Comparison of ENCODE assay signal across 1 fruit fly cellular context in genomic region chrX:15886411-15887246, dm6.
TF ChIP-seq lines count a peak whose summit lies in the region.

No protein-coding gene starts in this region.

TF ChIP-seq in whole organism, embryonic, 481 proteins besides CTCF, POLR2A, EP300 and RAD21 (continued from another document and continues in another):
- TF ChIP-seq bowl (GFP tag; IDR thresholded peaks at IDR 0.05; lab: Robert Waterston, UW): no peak
- TF ChIP-seq dmrt99B (tag; optimal IDR thresholded peaks at IDR 0.05; lab: Kevin White, UChicago): no peak
- no peak for TF ChIP-seq bigmax (GFP tag; optimal IDR thresholded peaks at IDR 0.05; lab: Kevin White, UChicago)
- no peak for TF ChIP-seq CG17568 (GFP tag; optimal IDR thresholded peaks at IDR 0.05; lab: Kevin White, UChicago)
- no peak for TF ChIP-seq E2f1 (GFP tag; IDR thresholded peaks at IDR 0.05; lab: Robert Waterston, UW)
- no peak for TF ChIP-seq D19A (tag; optimal IDR thresholded peaks at IDR 0.05; lab: Kevin White, UChicago)
- TF ChIP-seq btn (GFP tag; optimal IDR thresholded peaks at IDR 0.05; lab: Kevin White, UChicago): no peak
- no peak for TF ChIP-seq CG4617 (GFP tag; optimal IDR thresholded peaks at IDR 0.05; lab: Kevin White, UChicago; ENCODE audit: borderline replicate concordance)
- no peak for TF ChIP-seq CG9727 (GFP tag; optimal IDR thresholded peaks at IDR 0.05; lab: Kevin White, UChicago)
- TF ChIP-seq eyg (GFP tag; optimal IDR thresholded peaks at IDR 0.05; lab: Kevin White, UChicago): no peak
- TF ChIP-seq CG18476 (GFP tag; optimal IDR thresholded peaks at IDR 0.05; lab: Kevin White, UChicago): no peak
- no peak for TF ChIP-seq Abd-B (GFP tag; optimal IDR thresholded peaks at IDR 0.05; lab: Kevin White, UChicago)
- no peak for TF ChIP-seq CG3407 (GFP tag; optimal IDR thresholded peaks at IDR 0.05; lab: Kevin White, UChicago)
- no peak for TF ChIP-seq CG17361 (GFP tag; IDR thresholded peaks at IDR 0.05; lab: Robert Waterston, UW)
- TF ChIP-seq vnd (GFP tag; IDR thresholded peaks at IDR 0.05; lab: Robert Waterston, UW; ENCODE audit: partially characterized antibody): no peak
- TF ChIP-seq tll (GFP tag; optimal IDR thresholded peaks at IDR 0.05; lab: Kevin White, UChicago): no peak
- TF ChIP-seq HmgZ (tag; optimal IDR thresholded peaks at IDR 0.05; lab: Kevin White, UChicago): peak; percentile 50
- no peak for TF ChIP-seq zfh1 (GFP tag; IDR thresholded peaks at IDR 0.05; lab: Robert Waterston, UW)
- TF ChIP-seq Hr39 (optimal IDR thresholded peaks at IDR 0.05; lab: Kevin White, UChicago): no peak
- no peak for TF ChIP-seq Atf-2 (GFP tag; optimal IDR thresholded peaks at IDR 0.05; lab: Kevin White, UChicago)
- no peak for TF ChIP-seq CG10147 (GFP tag; optimal IDR thresholded peaks at IDR 0.05; lab: Kevin White, UChicago)
- TF ChIP-seq aop (GFP tag; IDR thresholded peaks at IDR 0.05; lab: Robert Waterston, UW): no peak
- peak; percentile 36; the same call in 1 of the 4 replicates for TF ChIP-seq Dll (GFP tag; IDR thresholded peaks at IDR 0.05; lab: Robert Waterston, UW; ENCODE audit: partially characterized antibody)
- TF ChIP-seq sc (optimal IDR thresholded peaks at IDR 0.05; lab: Kevin White, UChicago): no peak
- TF ChIP-seq sc (GFP tag; optimal IDR thresholded peaks at IDR 0.05; lab: Kevin White, UChicago): no peak
- no peak for TF ChIP-seq Doc2 (GFP tag; IDR thresholded peaks at IDR 0.05; lab: Robert Waterston, UW)
- TF ChIP-seq dysf (GFP tag; IDR thresholded peaks at IDR 0.05; lab: Robert Waterston, UW): no peak
- TF ChIP-seq CG6254 (GFP tag; optimal IDR thresholded peaks at IDR 0.05; lab: Kevin White, UChicago): peak; percentile 16
- no peak for TF ChIP-seq luna (GFP tag; optimal IDR thresholded peaks at IDR 0.05; lab: Kevin White, UChicago)
- no peak for TF ChIP-seq CG4820 (GFP tag; optimal IDR thresholded peaks at IDR 0.05; lab: Kevin White, UChicago)
- TF ChIP-seq GATAe (GFP tag; conservative IDR thresholded peaks at IDR 0.05; lab: Robert Waterston, UW): no peak
- TF ChIP-seq Hmx (GFP tag; optimal IDR thresholded peaks at IDR 0.05; lab: Kevin White, UChicago): no peak
- TF ChIP-seq knrl (GFP tag; IDR thresholded peaks at IDR 0.05; lab: Robert Waterston, UW; ENCODE audit: partially characterized antibody): no peak
- TF ChIP-seq H2.0 (GFP tag; IDR thresholded peaks at IDR 0.05; lab: Robert Waterston, UW): no peak
- TF ChIP-seq unpg (GFP tag; optimal IDR thresholded peaks at IDR 0.05; lab: Kevin White, UChicago): no peak
- TF ChIP-seq CG11085 (GFP tag; IDR thresholded peaks at IDR 0.05; lab: Robert Waterston, UW): no peak
- TF ChIP-seq Dip3 (GFP tag; optimal IDR thresholded peaks at IDR 0.05; lab: Kevin White, UChicago): no peak
- TF ChIP-seq HLHmδ (GFP tag; optimal IDR thresholded peaks at IDR 0.05; lab: Kevin White, UChicago): no peak
- no peak for TF ChIP-seq zen (tag; optimal IDR thresholded peaks at IDR 0.05; lab: Kevin White, UChicago)
- TF ChIP-seq CG12299 (tag; optimal IDR thresholded peaks at IDR 0.05; lab: Kevin White, UChicago): no peak
- no peak for TF ChIP-seq danr (GFP tag; IDR thresholded peaks at IDR 0.05; lab: Robert Waterston, UW)
- TF ChIP-seq CG17912 (GFP tag; optimal IDR thresholded peaks at IDR 0.05; lab: Kevin White, UChicago): no peak
- peak; percentile 63; the same call in 2 of the 3 replicates for TF ChIP-seq CG6791 (GFP tag; IDR thresholded peaks at IDR 0.05; lab: Robert Waterston, UW; ENCODE audit: partially characterized antibody)
- no peak for TF ChIP-seq CrebB (tag; optimal IDR thresholded peaks at IDR 0.05; lab: Kevin White, UChicago)
- TF ChIP-seq Atf3 (GFP tag; optimal IDR thresholded peaks at IDR 0.05; lab: Kevin White, UChicago): no peak
- no peak for TF ChIP-seq mirr (GFP tag; optimal IDR thresholded peaks at IDR 0.05; lab: Kevin White, UChicago)
- no peak for TF ChIP-seq jumu (GFP tag; optimal IDR thresholded peaks at IDR 0.05; lab: Kevin White, UChicago)
- peak; percentile 36 for TF ChIP-seq Fer1 (GFP tag; optimal IDR thresholded peaks at IDR 0.05; lab: Kevin White, UChicago)
- no peak for TF ChIP-seq Doc3 (GFP tag; IDR thresholded peaks at IDR 0.05; lab: Robert Waterston, UW; ENCODE audit: partially characterized antibody)
- TF ChIP-seq zen2 (GFP tag; IDR thresholded peaks at IDR 0.05; lab: Robert Waterston, UW; ENCODE audit: partially characterized antibody): no peak
- TF ChIP-seq CG5953 (GFP tag; IDR thresholded peaks at IDR 0.05; lab: Robert Waterston, UW): no peak
- TF ChIP-seq Dip2 (GFP tag; IDR thresholded peaks at IDR 0.05; lab: Robert Waterston, UW): no peak
- no peak for TF ChIP-seq Sry-δ (GFP tag; optimal IDR thresholded peaks at IDR 0.05; lab: Kevin White, UChicago)
- TF ChIP-seq kni (GFP tag; optimal IDR thresholded peaks at IDR 0.05; lab: Kevin White, UChicago): no peak
- TF ChIP-seq TFAM (GFP tag; optimal IDR thresholded peaks at IDR 0.05; lab: Kevin White, UChicago): no peak
- no peak for TF ChIP-seq ro (GFP tag; IDR thresholded peaks at IDR 0.05; lab: Robert Waterston, UW)
- no peak for TF ChIP-seq exex (tag; optimal IDR thresholded peaks at IDR 0.05; lab: Kevin White, UChicago)
- TF ChIP-seq stc (GFP tag; IDR thresholded peaks at IDR 0.05; lab: Robert Waterston, UW): no peak
- no peak for TF ChIP-seq Hr78 (GFP tag; optimal IDR thresholded peaks at IDR 0.05; lab: Kevin White, UChicago)
- TF ChIP-seq nerfin-2 (GFP tag; IDR thresholded peaks at IDR 0.05; lab: Robert Waterston, UW; ENCODE audit: partially characterized antibody): no peak
- no peak for TF ChIP-seq CG4854 (GFP tag; optimal IDR thresholded peaks at IDR 0.05; lab: Kevin White, UChicago)
- no peak for TF ChIP-seq gsb (GFP tag; IDR thresholded peaks at IDR 0.05; lab: Robert Waterston, UW)
- no peak for TF ChIP-seq CG3847 (GFP tag; IDR thresholded peaks at IDR 0.05; lab: Robert Waterston, UW)
- TF ChIP-seq fd64A (GFP tag; optimal IDR thresholded peaks at IDR 0.05; lab: Kevin White, UChicago): no peak
- TF ChIP-seq shn (GFP tag; optimal IDR thresholded peaks at IDR 0.05; lab: Kevin White, UChicago): no peak
- TF ChIP-seq CG9876 (GFP tag; optimal IDR thresholded peaks at IDR 0.05; lab: Kevin White, UChicago): no peak
- TF ChIP-seq tna (GFP tag; IDR thresholded peaks at IDR 0.05; lab: Robert Waterston, UW; ENCODE audit: partially characterized antibody): no peak
- no peak for TF ChIP-seq dati (GFP tag; IDR thresholded peaks at IDR 0.05; lab: Robert Waterston, UW)
- TF ChIP-seq PHDP (tag; optimal IDR thresholded peaks at IDR 0.05; lab: Kevin White, UChicago): no peak
- TF ChIP-seq chm (GFP tag; IDR thresholded peaks at IDR 0.05; lab: Robert Waterston, UW): no peak
- TF ChIP-seq ham (GFP tag; IDR thresholded peaks at IDR 0.05; lab: Robert Waterston, UW): no peak
- no peak for TF ChIP-seq CG1024 (GFP tag; IDR thresholded peaks at IDR 0.05; lab: Robert Waterston, UW)
- no peak for TF ChIP-seq CG8359 (GFP tag; optimal IDR thresholded peaks at IDR 0.05; lab: Kevin White, UChicago; ENCODE audit: borderline replicate concordance)
- no peak for TF ChIP-seq CG7987 (GFP tag; optimal IDR thresholded peaks at IDR 0.05; lab: Kevin White, UChicago)
- TF ChIP-seq CG8944 (GFP tag; optimal IDR thresholded peaks at IDR 0.05; lab: Kevin White, UChicago): no peak
- TF ChIP-seq CG14710 (tag; optimal IDR thresholded peaks at IDR 0.05; lab: Kevin White, UChicago): peak; percentile 17
- TF ChIP-seq CG8388 (GFP tag; optimal IDR thresholded peaks at IDR 0.05; lab: Kevin White, UChicago): no peak
- peak; percentile 48 for TF ChIP-seq trem (tag; optimal IDR thresholded peaks at IDR 0.05; lab: Kevin White, UChicago)
- no peak for TF ChIP-seq Asciz (GFP tag; optimal IDR thresholded peaks at IDR 0.05; lab: Kevin White, UChicago)
- TF ChIP-seq B-H2 (GFP tag; optimal IDR thresholded peaks at IDR 0.05; lab: Kevin White, UChicago): peak; percentile 32
- TF ChIP-seq Drgx (GFP tag; IDR thresholded peaks at IDR 0.05; lab: Robert Waterston, UW): peak; percentile 94
- TF ChIP-seq sug (tag; optimal IDR thresholded peaks at IDR 0.05; lab: Kevin White, UChicago): no peak
- no peak for TF ChIP-seq CG33213 (GFP tag; optimal IDR thresholded peaks at IDR 0.05; lab: Kevin White, UChicago)
- TF ChIP-seq CG2889 (GFP tag; IDR thresholded peaks at IDR 0.05; lab: Robert Waterston, UW): no peak
- TF ChIP-seq gro (GFP tag; optimal IDR thresholded peaks at IDR 0.05; lab: Kevin White, UChicago): no peak
- no peak for TF ChIP-seq jing (GFP tag; optimal IDR thresholded peaks at IDR 0.05; lab: Kevin White, UChicago)
- TF ChIP-seq CG18262 (tag; optimal IDR thresholded peaks at IDR 0.05; lab: Kevin White, UChicago): no peak
- TF ChIP-seq hb (GFP tag; IDR thresholded peaks at IDR 0.05; lab: Robert Waterston, UW; ENCODE audit: partially characterized antibody): no peak
- TF ChIP-seq CG17829 (tag; optimal IDR thresholded peaks at IDR 0.05; lab: Kevin White, UChicago): peak; percentile 2
- no peak for TF ChIP-seq CG16813 (GFP tag; IDR thresholded peaks at IDR 0.05; lab: Robert Waterston, UW; ENCODE audit: partially characterized antibody)
- TF ChIP-seq Neu2 (GFP tag; optimal IDR thresholded peaks at IDR 0.05; lab: Kevin White, UChicago; ENCODE audit: borderline replicate concordance): no peak
- no peak for TF ChIP-seq CG30431 (GFP tag; optimal IDR thresholded peaks at IDR 0.05; lab: Kevin White, UChicago)
- no peak for TF ChIP-seq nerfin-1 (tag; optimal IDR thresholded peaks at IDR 0.05; lab: Kevin White, UChicago)
- no peak for TF ChIP-seq al (GFP tag; IDR thresholded peaks at IDR 0.05; lab: Robert Waterston, UW)
- no peak for TF ChIP-seq Lhr (GFP tag; optimal IDR thresholded peaks at IDR 0.05; lab: Kevin White, UChicago)
- no peak for TF ChIP-seq cato (GFP tag; optimal IDR thresholded peaks at IDR 0.05; lab: Kevin White, UChicago; ENCODE audit: borderline replicate concordance)
- no peak for TF ChIP-seq twi (tag; optimal IDR thresholded peaks at IDR 0.05; lab: Kevin White, UChicago)
- TF ChIP-seq CG7271 (tag; optimal IDR thresholded peaks at IDR 0.05; lab: Kevin White, UChicago): no peak
- TF ChIP-seq CG13424 (tag; optimal IDR thresholded peaks at IDR 0.05; lab: Kevin White, UChicago): no peak
- TF ChIP-seq CG1529 (GFP tag; optimal IDR thresholded peaks at IDR 0.05; lab: Kevin White, UChicago): no peak
- TF ChIP-seq CG7745 (tag; optimal IDR thresholded peaks at IDR 0.05; lab: Kevin White, UChicago): no peak
- peak; percentile 29 for TF ChIP-seq pzg (GFP tag; optimal IDR thresholded peaks at IDR 0.05; lab: Kevin White, UChicago)
- TF ChIP-seq HLH4C (GFP tag; IDR thresholded peaks at IDR 0.05; lab: Robert Waterston, UW; ENCODE audit: partially characterized antibody): no peak
- TF ChIP-seq Nf-YB (GFP tag; optimal IDR thresholded peaks at IDR 0.05; lab: Kevin White, UChicago): no peak
- TF ChIP-seq vvl (GFP tag; IDR thresholded peaks at IDR 0.05; lab: Robert Waterston, UW): no peak
- no peak for TF ChIP-seq NK7.1 (GFP tag; optimal IDR thresholded peaks at IDR 0.05; lab: Kevin White, UChicago)
- no peak for TF ChIP-seq Mad (GFP tag; optimal IDR thresholded peaks at IDR 0.05; lab: Kevin White, UChicago)
- peak; percentile 76 for TF ChIP-seq Med (GFP tag; lab: Kevin White, UChicago)
- TF ChIP-seq ERR (GFP tag; optimal IDR thresholded peaks at IDR 0.05; lab: Kevin White, UChicago): no peak
- no peak for TF ChIP-seq CG10462 (GFP tag; optimal IDR thresholded peaks at IDR 0.05; lab: Kevin White, UChicago)
- TF ChIP-seq pnt (GFP tag; optimal IDR thresholded peaks at IDR 0.05; lab: Kevin White, UChicago): no peak
- TF ChIP-seq CG10267 (tag; optimal IDR thresholded peaks at IDR 0.05; lab: Kevin White, UChicago): no peak
- TF ChIP-seq trh (GFP tag; optimal IDR thresholded peaks at IDR 0.05; lab: Kevin White, UChicago): no peak
- TF ChIP-seq Lim3 (GFP tag; IDR thresholded peaks at IDR 0.05; lab: Robert Waterston, UW): no peak
- TF ChIP-seq CG6689 (GFP tag; IDR thresholded peaks at IDR 0.05; lab: Robert Waterston, UW): no peak
- no peak for TF ChIP-seq fd96Cb (tag; optimal IDR thresholded peaks at IDR 0.05; lab: Kevin White, UChicago)
- no peak for TF ChIP-seq CG8478 (optimal IDR thresholded peaks at IDR 0.05; lab: Kevin White, UChicago)
- no peak for TF ChIP-seq Usf (GFP tag; optimal IDR thresholded peaks at IDR 0.05; lab: Kevin White, UChicago)
- no peak for TF ChIP-seq en (GFP tag; optimal IDR thresholded peaks at IDR 0.05; lab: Kevin White, UChicago)
- no peak for TF ChIP-seq CG3995 (GFP tag; optimal IDR thresholded peaks at IDR 0.05; lab: Kevin White, UChicago)
- TF ChIP-seq Ptx1 (GFP tag; IDR thresholded peaks at IDR 0.05; lab: Robert Waterston, UW): no peak
- TF ChIP-seq NfI (GFP tag; optimal IDR thresholded peaks at IDR 0.05; lab: Kevin White, UChicago): no peak
- TF ChIP-seq vfl (GFP tag; optimal IDR thresholded peaks at IDR 0.05; lab: Kevin White, UChicago): no peak
- no peak for TF ChIP-seq otp (GFP tag; IDR thresholded peaks at IDR 0.05; lab: Robert Waterston, UW)
- TF ChIP-seq dpn (GFP tag; optimal IDR thresholded peaks at IDR 0.05; lab: Kevin White, UChicago): no peak
- no peak for TF ChIP-seq Scr (GFP tag; IDR thresholded peaks at IDR 0.05; lab: Robert Waterston, UW; ENCODE audit: partially characterized antibody)
- no peak for TF ChIP-seq Meics (GFP tag; optimal IDR thresholded peaks at IDR 0.05; lab: Kevin White, UChicago)
- no peak for TF ChIP-seq Nf-YA (GFP tag; IDR thresholded peaks at IDR 0.05; lab: Robert Waterston, UW)
- no peak for TF ChIP-seq lab (GFP tag; optimal IDR thresholded peaks at IDR 0.05; lab: Kevin White, UChicago)
- TF ChIP-seq cas (GFP tag; IDR thresholded peaks at IDR 0.05; lab: Robert Waterston, UW): no peak
- TF ChIP-seq CG14965 (GFP tag; optimal IDR thresholded peaks at IDR 0.05; lab: Kevin White, UChicago; ENCODE audit: borderline replicate concordance): no peak
- TF ChIP-seq HLH3B (GFP tag; IDR thresholded peaks at IDR 0.05; lab: Robert Waterston, UW): no peak
- no peak for TF ChIP-seq nau (GFP tag; optimal IDR thresholded peaks at IDR 0.05; lab: Kevin White, UChicago)
- TF ChIP-seq CG9797 (GFP tag; optimal IDR thresholded peaks at IDR 0.05; lab: Kevin White, UChicago): no peak
- TF ChIP-seq gfzf (GFP tag; optimal IDR thresholded peaks at IDR 0.05; lab: Kevin White, UChicago): peak; percentile 6
- no peak for TF ChIP-seq CG9932 (GFP tag; IDR thresholded peaks at IDR 0.05; lab: Robert Waterston, UW)
- no peak for TF ChIP-seq CG11504 (tag; optimal IDR thresholded peaks at IDR 0.05; lab: Kevin White, UChicago)
- no peak for TF ChIP-seq Oli (tag; optimal IDR thresholded peaks at IDR 0.05; lab: Kevin White, UChicago)
- TF ChIP-seq CG14014 (GFP tag; IDR thresholded peaks at IDR 0.05; lab: Robert Waterston, UW): no peak
